Fruit fly (Drosophila melanogaster) Kc167 (cell line): ENCODE results near the gene CG14841.

Source experiments
- Myc ChIP-seq: fragments of >200 bp; optimal IDR thresholded peaks from 2 replicates; lab custom pipeline; 2017; ENCODE audit warnings: missing external identifiers
- Sin3A ChIP-seq: fragments of >200 bp; optimal IDR thresholded peaks from 2 replicates; lab custom pipeline; 2018; ENCODE audit warnings: missing external identifiers
- h ChIP-seq: fragments of >200 bp; optimal IDR thresholded peaks from 3 replicates; lab custom pipeline; 2018; ENCODE audit warnings: missing external identifiers
- insv ChIP-seq: fragments of >200 bp; optimal IDR thresholded peaks from 3 replicates; lab custom pipeline; 2018; ENCODE audit warnings: missing external identifiers
- psq ChIP-seq: fragments of >200 bp; optimal IDR thresholded peaks from 2 replicates; lab custom pipeline; 2017; ENCODE audit warnings: missing external identifiers

dm6 chr3R:14217839-14218238 lies 44.4 kb downstream of the CG14841 start, which contains the start of gene CG9649:
- TF ChIP-seq h (lab: Kevin White, UChicago), result no peak
- TF ChIP-seq psq (lab: Kevin White, UChicago), result no peak
- TF ChIP-seq insv, result no peak
- no peak for TF ChIP-seq Myc (lab: Kevin White, UChicago)
- no peak for TF ChIP-seq Sin3A (lab: Kevin White, UChicago)
